Worm (Caenorhabditis elegans) whole organism, L4 larva: Measurements from ENCODE around the gene nhr-233.

Experiments
- F10B5.3 ChIP-seq: sonication (generic microtip); optimal IDR thresholded peaks from 2 replicates; lab custom pipeline; 2016; ENCODE audit warnings: mild to moderate bottlenecking, missing genetic modification characterization, missing compliant biosample characterization
- F26F4.8 ChIP-seq: fragments of 200-800 bp; sonication (Bioruptor generic); conservative IDR thresholded peaks from 2 replicates; pipeline ENCODE4 v1.3.6; 2022; ENCODE audit warnings: missing genetic modification characterization, missing compliant biosample characterization
- F49E8.2 ChIP-seq: sonication (generic microtip); optimal IDR thresholded peaks from 2 replicates; lab custom pipeline; 2016; ENCODE audit warnings: missing compliant biosample characterization, mild to moderate bottlenecking, missing genetic modification characterization, borderline replicate concordance
- T20F7.1 ChIP-seq: fragments of 200-800 bp; sonication (Bioruptor generic); optimal IDR thresholded peaks from 2 replicates; lab custom pipeline; 2018; ENCODE audit warnings: mild to moderate bottlenecking, missing genetic modification characterization, missing compliant biosample characterization
- ZK337.2 ChIP-seq: fragments of 200-800 bp; sonication (Bioruptor generic); IDR thresholded peaks from 2 replicates; pipeline ENCODE4 v1.3.6; 2022; ENCODE audit warnings: missing genetic modification reagents, missing genetic modification characterization, missing compliant biosample characterization
- aha-1 ChIP-seq: fragments of 150-350 bp; peaks from one replicate; lab custom pipeline; 2014; ENCODE audit warnings: missing biosample characterization, missing genetic modification characterization
- ceh-28 ChIP-seq: fragments of 150-350 bp; optimal IDR thresholded peaks from 2 replicates; lab custom pipeline; 2014; ENCODE audit warnings: missing biosample characterization, missing genetic modification reagents, missing genetic modification characterization
- ceh-44 ChIP-seq: fragments of 200-800 bp; sonication (Bioruptor generic); IDR thresholded peaks from 2 replicates; pipeline ENCODE4 v1.3.6; 2022; ENCODE audit warnings: missing genetic modification reagents, missing genetic modification characterization, missing compliant biosample characterization
- ceh-62 ChIP-seq: sonication (generic microtip); optimal IDR thresholded peaks from 2 replicates; lab custom pipeline; 2017; ENCODE audit warnings: missing biosample characterization, missing genetic modification characterization
- ceh-82 ChIP-seq: sonication (generic microtip); optimal IDR thresholded peaks from 2 replicates; lab custom pipeline; 2017; ENCODE audit warnings: missing biosample characterization, missing genetic modification characterization
- daf-19 ChIP-seq: fragments of 200-800 bp; sonication (Bioruptor generic); conservative IDR thresholded peaks from 2 replicates; pipeline ENCODE4 v1.3.6; 2022; ENCODE audit warnings: missing genetic modification characterization, missing compliant biosample characterization
- daf-8 ChIP-seq: fragments of 200-800 bp; sonication (Bioruptor generic); IDR thresholded peaks from 2 replicates; pipeline ENCODE4 v1.3.6; 2022; ENCODE audit warnings: missing genetic modification characterization, missing compliant biosample characterization
- dmd-8 ChIP-seq: fragments of 200-800 bp; sonication (Bioruptor generic); IDR thresholded peaks from 2 replicates; pipeline ENCODE4 v1.3.6; 2022; ENCODE audit warnings: missing genetic modification characterization, missing compliant biosample characterization
- dmd-9 ChIP-seq: fragments of 200-800 bp; sonication (Bioruptor generic); IDR thresholded peaks from 2 replicates; pipeline ENCODE4 v1.3.6; 2022; ENCODE audit warnings: missing genetic modification reagents, missing genetic modification characterization, missing compliant biosample characterization
- dpl-1 ChIP-seq: fragments of 150-350 bp; optimal IDR thresholded peaks from 2 replicates; lab custom pipeline; 2014; ENCODE audit warnings: missing biosample characterization, missing genetic modification reagents, missing genetic modification characterization
- egl-27 ChIP-seq: sonication (generic microtip); optimal IDR thresholded peaks from 3 replicates; lab custom pipeline; 2017; ENCODE audit warnings: missing biosample characterization, missing genetic modification reagents, missing genetic modification characterization
- fkh-10 ChIP-seq: fragments of 150-350 bp; optimal IDR thresholded peaks from 2 replicates; lab custom pipeline; 2014; ENCODE audit warnings: missing biosample characterization, missing genetic modification reagents, missing genetic modification characterization
- gei-8 ChIP-seq: fragments of 200-800 bp; sonication (Bioruptor generic); optimal IDR thresholded peaks from 2 replicates; lab custom pipeline; 2018; ENCODE audit warnings: mild to moderate bottlenecking, missing genetic modification characterization, missing compliant biosample characterization
- hlh-11 ChIP-seq: fragments of 200-800 bp; sonication (Bioruptor generic); optimal IDR thresholded peaks from 2 replicates; lab custom pipeline; 2018; ENCODE audit warnings: mild to moderate bottlenecking, missing genetic modification characterization, missing compliant biosample characterization
- hmg-1.1 ChIP-seq: fragments of 200-800 bp; sonication (Bioruptor generic); IDR thresholded peaks from 2 replicates; pipeline ENCODE4 v1.3.6; 2022; ENCODE audit warnings: missing genetic modification reagents, missing genetic modification characterization, missing compliant biosample characterization
- lim-7 ChIP-seq: fragments of 200-800 bp; sonication (Bioruptor generic); IDR thresholded peaks from 2 replicates; pipeline ENCODE4 v1.3.6; 2022; ENCODE audit warnings: missing genetic modification characterization, missing compliant biosample characterization
- lin-29 ChIP-seq: fragments of 200-800 bp; sonication (Bioruptor generic); IDR thresholded peaks from 2 replicates; pipeline ENCODE4 v1.3.6; 2022; ENCODE audit warnings: missing genetic modification reagents, missing genetic modification characterization, missing compliant biosample characterization
- lin-38 ChIP-seq: fragments of 200-800 bp; sonication (Bioruptor generic); IDR thresholded peaks from 2 replicates; pipeline ENCODE4 v1.3.6; 2022; ENCODE audit warnings: missing genetic modification reagents, missing genetic modification characterization, missing compliant biosample characterization
- lir-3 ChIP-seq: sonication (generic microtip); optimal IDR thresholded peaks from 2 replicates; lab custom pipeline; 2016; ENCODE audit warnings: mild to moderate bottlenecking, missing genetic modification characterization, missing compliant biosample characterization
- lsy-2 ChIP-seq, 2 experiments: fragments of 150-350 bp in 1 of 2; sonication (generic microtip) in 1 of 2; optimal IDR thresholded peaks; 2 replicates each; lab custom pipeline; 2014 to 2017; ENCODE audit warnings: missing biosample characterization in 2 of 2, missing genetic modification characterization in 2 of 2
- mes-2 ChIP-seq: sonication (generic microtip); optimal IDR thresholded peaks from 2 replicates; lab custom pipeline; 2016; ENCODE audit warnings: missing genotype, mild to moderate bottlenecking, missing genetic modification characterization, missing compliant biosample characterization; ENCODE audit not compliant: poor library complexity, severe bottlenecking
- mxl-2 ChIP-seq: fragments of 200-800 bp; sonication (Bioruptor generic); conservative IDR thresholded peaks from 2 replicates; pipeline ENCODE4 v1.3.6; 2022; ENCODE audit warnings: missing genetic modification reagents, missing genetic modification characterization, missing compliant biosample characterization
- nhr-10 ChIP-seq: fragments of 150-350 bp; optimal IDR thresholded peaks from 2 replicates; lab custom pipeline; 2014; ENCODE audit warnings: missing biosample characterization, missing genetic modification characterization
- nhr-102 ChIP-seq: sonication (generic microtip); optimal IDR thresholded peaks from 2 replicates; lab custom pipeline; 2016; ENCODE audit warnings: mild to moderate bottlenecking, missing genetic modification characterization, moderate library complexity, missing compliant biosample characterization
- nhr-237 ChIP-seq: sonication (generic microtip); optimal IDR thresholded peaks from 2 replicates; lab custom pipeline; 2017; ENCODE audit warnings: missing biosample characterization, missing genetic modification characterization
- nhr-28 ChIP-seq: fragments of 150-350 bp; optimal IDR thresholded peaks from 2 replicates; lab custom pipeline; 2014; ENCODE audit warnings: missing biosample characterization, missing genetic modification characterization
- nhr-41 ChIP-seq: fragments of 200-800 bp; sonication (Bioruptor generic); IDR thresholded peaks from 2 replicates; pipeline ENCODE4 v1.3.6; 2022; ENCODE audit warnings: missing genetic modification reagents, missing genetic modification characterization, missing compliant biosample characterization
- nhr-6 ChIP-seq: fragments of 150-350 bp; optimal IDR thresholded peaks from 2 replicates; lab custom pipeline; 2014; ENCODE audit warnings: missing biosample characterization, missing genetic modification characterization
- nhr-76 ChIP-seq: fragments of 150-350 bp; optimal IDR thresholded peaks from 2 replicates; lab custom pipeline; 2014; ENCODE audit warnings: missing biosample characterization, missing genetic modification characterization
- nhr-77 ChIP-seq: fragments of 150-350 bp; optimal IDR thresholded peaks from 2 replicates; lab custom pipeline; 2014; ENCODE audit warnings: missing biosample characterization, missing genetic modification characterization
- pqm-1 ChIP-seq: sonication (generic microtip); optimal IDR thresholded peaks from 2 replicates; lab custom pipeline; 2017; ENCODE audit warnings: missing biosample characterization, missing genetic modification characterization
- sdz-12 ChIP-seq: fragments of 200-800 bp; sonication (Bioruptor generic); optimal IDR thresholded peaks from 2 replicates; lab custom pipeline; 2018; ENCODE audit warnings: mild to moderate bottlenecking, missing genetic modification characterization, missing compliant biosample characterization
- set-16 ChIP-seq: fragments of 200-800 bp; sonication (Bioruptor generic); IDR thresholded peaks from 2 replicates; pipeline ENCODE4 v1.3.6; 2022; ENCODE audit warnings: missing genetic modification reagents, missing genetic modification characterization, missing compliant biosample characterization
- skn-1 ChIP-seq: fragments of 150-350 bp; optimal IDR thresholded peaks from 2 replicates; lab custom pipeline; 2014; ENCODE audit warnings: missing biosample characterization, missing genetic modification characterization
- snpc-1.2 ChIP-seq: fragments of 200-800 bp; sonication (Bioruptor generic); IDR thresholded peaks from 2 replicates; pipeline ENCODE4 v1.3.6; 2022; ENCODE audit warnings: missing genetic modification reagents, missing genetic modification characterization, missing compliant biosample characterization
- spr-3 ChIP-seq: fragments of 200-800 bp; sonication (Bioruptor generic); optimal IDR thresholded peaks from 2 replicates; lab custom pipeline; 2018; ENCODE audit warnings: mild to moderate bottlenecking, missing genetic modification characterization, missing compliant biosample characterization
- unc-130 ChIP-seq: sonication (generic microtip); optimal IDR thresholded peaks from 2 replicates; lab custom pipeline; 2016; ENCODE audit warnings: missing genetic modification reagents, missing genetic modification characterization, missing compliant biosample characterization
- unc-62 ChIP-seq, 3 experiments: fragments of 150-350 bp in 1 of 3; sonication (generic microtip); optimal IDR thresholded peaks in 2 of 3; peaks in 1 of 3; 1 replicate in 1 of 3; 2 replicates in 2 of 3; lab custom pipeline; 2014 to 2017; ENCODE audit warnings: missing biosample characterization in 3 of 3, missing genetic modification characterization in 3 of 3, missing genetic modification reagents in 3 of 3, missing genotype in 1 of 3
- vab-7 ChIP-seq: fragments of 200-800 bp; sonication (Bioruptor generic); IDR thresholded peaks from 2 replicates; pipeline ENCODE4 v1.3.6; 2022; ENCODE audit warnings: missing genetic modification reagents, missing genetic modification characterization, missing compliant biosample characterization
- zag-1 ChIP-seq: fragments of 150-350 bp; optimal IDR thresholded peaks from 2 replicates; lab custom pipeline; 2014; ENCODE audit warnings: missing biosample characterization, missing genetic modification characterization
- zip-11 ChIP-seq: fragments of 200-800 bp; sonication (Bioruptor generic); IDR thresholded peaks from 2 replicates; pipeline ENCODE4 v1.3.6; 2022; ENCODE audit warnings: missing genetic modification characterization, missing compliant biosample characterization

Gene nhr-233

ce11 chrV:16573168-16573567 lies 2.6 kb upstream of the nhr-233 start, which contains the start of gene str-149:
TSS of gene str-149 (plus strand) at chrV:16573468.
- no peak for TF ChIP-seq ZK337.2 (GFP tag; lab: Robert Waterston, UW)
- no peak for TF ChIP-seq hmg-1.1 (GFP tag; lab: Robert Waterston, UW)
- TF ChIP-seq skn-1 (tag; lab: Kevin White, UChicago), result no peak
- no peak for TF ChIP-seq lin-29 (GFP tag; lab: Robert Waterston, UW)
- TF ChIP-seq unc-62 (GFP tag; optimal IDR thresholded peaks at IDR 0.05 in 1 of 2; lab: Kevin White, UChicago), result no peak
- TF ChIP-seq unc-62 (tag; optimal IDR thresholded peaks at IDR 0.05; lab: Kevin White, UChicago), result no peak
- no peak for TF ChIP-seq ceh-28
- TF ChIP-seq nhr-41 (GFP tag; lab: Robert Waterston, UW), result no peak
- TF ChIP-seq ceh-44 (GFP tag; lab: Robert Waterston, UW), result no peak
- TF ChIP-seq lir-3 (tag; lab: Kevin White, UChicago), result no peak
- no peak for TF ChIP-seq ceh-82 (tag; lab: Kevin White, UChicago)
- no peak for TF ChIP-seq zip-11 (GFP tag; lab: Robert Waterston, UW)
- TF ChIP-seq F26F4.8, result no peak
- no peak for TF ChIP-seq dmd-9 (GFP tag; lab: Robert Waterston, UW)
- TF ChIP-seq lsy-2 (tag; optimal IDR thresholded peaks at IDR 0.05; lab: Kevin White, UChicago), result no peak
- no peak for TF ChIP-seq sdz-12 (GFP tag; lab: Kevin White, UChicago)
- TF ChIP-seq gei-8 (GFP tag; lab: Kevin White, UChicago), result no peak
- no peak for TF ChIP-seq dpl-1 (GFP tag; lab: Kevin White, UChicago)

- TF ChIP-seq ceh-62 (tag; lab: Kevin White, UChicago), result no peak
- TF ChIP-seq unc-62 (GFP tag; optimal IDR thresholded peaks at IDR 0.05 in 1 of 2; lab: Kevin White, UChicago), result peak in 1 of 2 experiments; percentile 78
- no peak for TF ChIP-seq unc-62 (tag; optimal IDR thresholded peaks at IDR 0.05; lab: Kevin White, UChicago)
- peak; percentile 76 for TF ChIP-seq aha-1 (tag; lab: Kevin White, UChicago)
- TF ChIP-seq nhr-76 (tag; lab: Kevin White, UChicago), result no peak
- TF ChIP-seq, all 104 proteins: peak for 2
These were observed 2.5 kb downstream of the nhr-233 start for ce11 chrV:16568056-16568455.

- no peak for TF ChIP-seq lsy-2 (tag; optimal IDR thresholded peaks at IDR 0.05; lab: Kevin White, UChicago)
- TF ChIP-seq daf-8, result no peak
- no peak for TF ChIP-seq snpc-1.2 (GFP tag; lab: Robert Waterston, UW)
- TF ChIP-seq nhr-6 (tag; lab: Kevin White, UChicago), result no peak
- no peak for TF ChIP-seq skn-1 (tag; lab: Kevin White, UChicago)
- TF ChIP-seq vab-7 (GFP tag; lab: Robert Waterston, UW), result no peak
- no peak for TF ChIP-seq nhr-10
- no peak for TF ChIP-seq T20F7.1
- no peak for TF ChIP-seq nhr-237 (tag; lab: Kevin White, UChicago)
- TF ChIP-seq lim-7, result no peak
- TF ChIP-seq fkh-10 (GFP tag; lab: Kevin White, UChicago), result no peak
- TF ChIP-seq F10B5.3 (tag; lab: Kevin White, UChicago), result no peak
- TF ChIP-seq spr-3 (GFP tag; lab: Kevin White, UChicago), result no peak
- TF ChIP-seq dmd-8 (GFP tag; lab: Robert Waterston, UW), result no peak
- no peak for TF ChIP-seq F26F4.8
- TF ChIP-seq zag-1 (tag; lab: Kevin White, UChicago), result no peak
- no peak for TF ChIP-seq ceh-62 (tag; lab: Kevin White, UChicago)
- TF ChIP-seq daf-19 (GFP tag; lab: Robert Waterston, UW), result no peak
- no peak for TF ChIP-seq nhr-28 (tag; lab: Kevin White, UChicago)
- TF ChIP-seq mxl-2, result no peak
- TF ChIP-seq, all 104 proteins: peak for 0
These were observed 5.0 kb downstream of the nhr-233 start, which contains the start of gene sru-45 for ce11 chrV:16565639-16566038. TSS of gene sru-45 (plus strand) at chrV:16565939.

ce11 chrV:16552929-16553328 lies 17.7 kb downstream of the nhr-233 start, which contains the start of gene Y32B12B.4:
TSS of gene Y32B12B.4 (plus strand) at chrV:16553327.
- TF ChIP-seq set-16 (0 out of 2 replicates have a peak, but pooled peaks have one; percentile 17), unc-130 (GFP tag; lab: Kevin White, UChicago) (no peak), F49E8.2 (tag; lab: Kevin White, UChicago) (no peak), lin-38 (GFP tag; lab: Robert Waterston, UW) (no peak), egl-27 (tag; lab: Kevin White, UChicago) (no peak), fkh-10 (GFP tag; lab: Kevin White, UChicago) (no peak), nhr-102 (no peak), vab-7 (GFP tag; lab: Robert Waterston, UW) (0 out of 2 replicates have a peak, but pooled peaks have one; percentile 6), F10B5.3 (tag; lab: Kevin White, UChicago) (no peak), lsy-2 (tag; optimal IDR thresholded peaks at IDR 0.05; lab: Kevin White, UChicago) (no peak), nhr-77 (tag; lab: Kevin White, UChicago) (no peak), hlh-11 (tag; lab: Kevin White, UChicago) (no peak), mes-2 (peak; percentile 72), pqm-1 (tag; lab: Kevin White, UChicago) (no peak)
